Worm (Caenorhabditis elegans) whole organism, mixed stage, embryonic: ENCODE data around the gene gpr-2.

Source experiments
- M03D4.4 ChIP-seq: sonication (generic microtip); optimal IDR thresholded peaks from 2 replicates; lab custom pipeline; 2017; ENCODE audit warnings: mild to moderate bottlenecking, missing genetic modification characterization, missing compliant biosample characterization
- elt-1 ChIP-seq: sonication (generic microtip); optimal IDR thresholded peaks from 2 replicates; lab custom pipeline; 2017; ENCODE audit warnings: missing genetic modification characterization, mild to moderate bottlenecking, missing compliant biosample characterization, antibody characterized with exemption, moderate library complexity, borderline replicate concordance; ENCODE audit not compliant: insufficient read depth
- unc-62 ChIP-seq: fragments of 150-350 bp; optimal IDR thresholded peaks from 2 replicates; lab custom pipeline; 2014; ENCODE audit warnings: missing biosample characterization, missing genetic modification reagents, missing genetic modification characterization

DNA sequence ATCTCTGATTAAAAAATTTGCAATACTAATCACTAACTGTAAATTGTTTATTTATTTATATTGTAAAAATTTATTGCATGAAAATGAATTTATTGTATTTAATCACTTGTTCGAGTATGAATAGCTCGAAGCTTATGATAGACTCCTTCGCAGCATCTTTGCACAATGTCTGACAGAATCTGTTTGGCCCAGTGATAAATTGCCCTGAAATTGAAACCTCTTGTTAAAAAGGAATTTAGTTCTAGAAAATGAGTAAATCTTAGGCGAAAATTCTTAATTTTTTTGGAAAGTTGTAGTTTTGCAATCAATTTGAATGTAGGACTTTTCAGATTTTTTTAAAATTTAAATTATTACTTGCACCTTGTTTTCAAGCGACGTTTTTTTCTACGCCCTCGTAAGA lies 42.0 kb upstream of the gpr-2 start:
- TF ChIP-seq elt-1 (tag; lab: Kevin White, UChicago) (no peak), M03D4.4 (no peak), unc-62 (GFP tag; lab: Kevin White, UChicago) (no peak)
